Fruit fly (Drosophila melanogaster) S2 (cell line): Measurements from ENCODE around the gene CG34461.

Source experiments
- CG8478 ChIP-seq: fragments of >200 bp; optimal IDR thresholded peaks from 2 replicates; lab custom pipeline; 2018
- CTCF ChIP-seq, 2 experiments: fragments of >200 bp; optimal IDR thresholded peaks; 2 replicates each; lab custom pipeline; 2018

DNA sequence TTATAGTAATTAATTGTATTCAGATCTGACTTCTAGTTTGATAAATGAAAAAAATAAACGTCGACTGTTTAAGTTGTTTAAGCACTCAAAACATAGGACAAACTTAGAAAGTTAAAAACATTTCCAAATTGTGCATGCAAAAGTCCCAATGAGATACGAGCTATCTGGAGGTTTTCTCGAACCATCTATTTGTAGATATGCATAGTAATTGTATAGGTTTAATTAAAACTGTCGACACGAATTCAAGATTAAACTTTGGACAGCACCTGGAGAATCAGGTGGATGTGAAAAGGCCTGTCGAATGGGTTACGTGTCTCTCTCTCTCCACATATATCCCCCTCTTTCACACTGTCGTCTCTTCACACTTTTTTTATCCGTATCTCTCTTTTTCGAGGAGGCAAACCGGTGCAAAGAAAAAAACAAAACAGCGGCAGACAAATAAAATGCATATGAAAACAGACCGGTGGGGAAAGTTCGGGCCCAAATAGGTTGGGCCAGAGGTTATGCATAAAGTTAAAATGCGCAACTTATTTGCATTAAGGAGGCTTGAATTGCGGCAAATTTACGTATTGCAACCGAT is 34.5 kb downstream of the CG34461 start:
- TF ChIP-seq CG8478 (lab: Kevin White, UChicago) = no peak
- no peak for TF ChIP-seq CTCF (optimal IDR thresholded peaks at IDR 0.05; lab: Kevin White, UChicago)
